Fruit fly (Drosophila melanogaster) whole organism, wandering third instar larva: ENCODE measurements around the gene CG3587.
A peak's percentile ranks its signal among the peaks of the same experiment; 100 is the strongest.

ENCODE experiments used
- Abd-B ChIP-seq: fragments of >200 bp; optimal IDR thresholded peaks from 2 replicates; lab custom pipeline; 2017; ENCODE audit warnings: missing biosample characterization, missing genetic modification characterization
- CrebA ChIP-seq: fragments of 200-800 bp; sonication (Bioruptor generic); optimal IDR thresholded peaks from 2 replicates; lab custom pipeline; 2016; ENCODE audit warnings: missing biosample characterization, mild to moderate bottlenecking, missing genetic modification characterization, borderline replicate concordance
- Dif ChIP-seq: fragments of 200-275, 200-300 bp; sonication (Bioruptor generic); optimal IDR thresholded peaks from 2 replicates; lab custom pipeline; 2018; ENCODE audit warnings: missing biosample characterization, missing genetic modification characterization; ENCODE audit not compliant: partially characterized antibody
- GATAd ChIP-seq: sonication (Bioruptor generic); optimal IDR thresholded peaks from 2 replicates; lab custom pipeline; 2016; ENCODE audit warnings: missing biosample characterization, missing genetic modification characterization
- HLH106 ChIP-seq: fragments of 200-800 bp; optimal IDR thresholded peaks from 3 replicates; lab custom pipeline; 2019; ENCODE audit warnings: missing biosample characterization, mild to moderate bottlenecking, missing genetic modification characterization, moderate library complexity
- Hnf4 ChIP-seq: fragments of 200-800 bp; sonication (Bioruptor generic); optimal IDR thresholded peaks from 2 replicates; lab custom pipeline; 2016; ENCODE audit warnings: missing biosample characterization, mild to moderate bottlenecking, missing genetic modification characterization
- Hr78 ChIP-seq: fragments of >200 bp; optimal IDR thresholded peaks from 2 replicates; lab custom pipeline; 2017; ENCODE audit warnings: missing biosample characterization, missing genetic modification characterization
- Hr83 ChIP-seq: fragments of 200-300 bp; sonication (Bioruptor generic); optimal IDR thresholded peaks from 2 replicates; lab custom pipeline; 2016; ENCODE audit warnings: missing biosample characterization, mild to moderate bottlenecking, missing genetic modification characterization, moderate library complexity; ENCODE audit not compliant: poor library complexity, severe bottlenecking
- Myc ChIP-seq: fragments of >200 bp; optimal IDR thresholded peaks from 2 replicates; lab custom pipeline; 2017
- N ChIP-seq: fragments of >200 bp; optimal IDR thresholded peaks from 2 replicates; lab custom pipeline; 2018; ENCODE audit warnings: missing biosample characterization, missing external identifiers, missing genetic modification characterization
- OdsH ChIP-seq: fragments of 200-800 bp; sonication (Bioruptor generic); optimal IDR thresholded peaks from 2 replicates; lab custom pipeline; 2016; ENCODE audit warnings: missing biosample characterization, mild to moderate bottlenecking, missing genetic modification characterization
- Rel ChIP-seq, 2 experiments: fragments of 200-800 bp; sonication (Bioruptor generic) in 1 of 2; optimal IDR thresholded peaks; 2 replicates in 1 of 2; 3 replicates in 1 of 2; lab custom pipeline; 2016 to 2019; ENCODE audit warnings: mild to moderate bottlenecking in 2 of 2, missing biosample characterization in 2 of 2, missing genetic modification characterization in 2 of 2, moderate library complexity in 1 of 2
- Sp1 ChIP-seq: fragments of 200-800 bp; sonication (Bioruptor generic); optimal IDR thresholded peaks from 3 replicates; lab custom pipeline; 2019; ENCODE audit warnings: missing biosample characterization, mild to moderate bottlenecking, missing genetic modification characterization, moderate library complexity
- Vsx2 ChIP-seq: fragments of 200-300, 225-300 bp; sonication (Bioruptor generic); optimal IDR thresholded peaks from 2 replicates; lab custom pipeline; 2018; ENCODE audit warnings: missing biosample characterization, missing genetic modification characterization; ENCODE audit not compliant: partially characterized antibody
- br ChIP-seq: fragments of 200-800 bp; sonication (Bioruptor generic); optimal IDR thresholded peaks from 2 replicates; lab custom pipeline; 2016; ENCODE audit warnings: missing biosample characterization, missing genetic modification characterization
- dl ChIP-seq, 2 experiments: fragments of 175-275, 200-275 bp in 1 of 2; fragments of 200-275 bp in 1 of 2; sonication (Bioruptor generic); optimal IDR thresholded peaks; lab custom pipeline; 2018; ENCODE audit warnings: mild to moderate bottlenecking in 2 of 2, missing biosample characterization in 2 of 2, missing genetic modification characterization in 2 of 2, moderate library complexity in 2 of 2; ENCODE audit not compliant: partially characterized antibody in 2 of 2, insufficient read depth in 1 of 2
- dmrt93B ChIP-seq: fragments of 200-800 bp; sonication (Bioruptor generic); optimal IDR thresholded peaks from 2 replicates; lab custom pipeline; 2018; ENCODE audit warnings: missing biosample characterization, mild to moderate bottlenecking, missing genetic modification characterization
- dsf ChIP-seq: sonication (Bioruptor generic); optimal IDR thresholded peaks from 2 replicates; lab custom pipeline; 2016; ENCODE audit warnings: missing biosample characterization, missing genetic modification characterization, borderline replicate concordance
- ey ChIP-seq: fragments of 200-800 bp; sonication (Bioruptor generic); optimal IDR thresholded peaks from 2 replicates; lab custom pipeline; 2016; ENCODE audit warnings: missing biosample characterization, missing genetic modification characterization
- foxo ChIP-seq, 2 experiments: fragments of 200-800 bp; sonication (Bioruptor generic); optimal IDR thresholded peaks; 2 replicates in 1 of 2; 3 replicates in 1 of 2; lab custom pipeline; 2016 to 2017; ENCODE audit warnings: missing biosample characterization in 2 of 2, missing genetic modification characterization in 2 of 2
- fru ChIP-seq: fragments of 200-800 bp; sonication (Bioruptor generic); optimal IDR thresholded peaks from 3 replicates; lab custom pipeline; 2016; ENCODE audit warnings: missing biosample characterization, mild to moderate bottlenecking, missing genetic modification characterization
- h ChIP-seq: fragments of 200-800 bp; sonication (Bioruptor generic); optimal IDR thresholded peaks from 3 replicates; lab custom pipeline; 2016; ENCODE audit warnings: missing biosample characterization, mild to moderate bottlenecking, missing genetic modification characterization
- jim ChIP-seq: fragments of 175-275, 200-325 bp; sonication (Bioruptor generic); optimal IDR thresholded peaks from 2 replicates; lab custom pipeline; 2016; ENCODE audit warnings: missing biosample characterization, mild to moderate bottlenecking, missing genetic modification characterization
- pan ChIP-seq: fragments of >200 bp; optimal IDR thresholded peaks from 2 replicates; lab custom pipeline; 2017
- psq ChIP-seq: fragments of 200-800 bp; sonication (Bioruptor generic); optimal IDR thresholded peaks from 3 replicates; lab custom pipeline; 2017; ENCODE audit warnings: missing biosample characterization, mild to moderate bottlenecking, missing genetic modification characterization, moderate library complexity
- rgr ChIP-seq: fragments of 200-800 bp; sonication (Bioruptor generic); optimal IDR thresholded peaks from 3 replicates; lab custom pipeline; 2016; ENCODE audit warnings: missing biosample characterization, mild to moderate bottlenecking, missing genetic modification characterization
- sage ChIP-seq: fragments of 200-800 bp; sonication (Bioruptor generic); optimal IDR thresholded peaks from 2 replicates; lab custom pipeline; 2016; ENCODE audit warnings: missing biosample characterization, mild to moderate bottlenecking, missing genetic modification characterization
- tai ChIP-seq: sonication (Bioruptor generic); optimal IDR thresholded peaks from 2 replicates; lab custom pipeline; 2016; ENCODE audit warnings: missing biosample characterization, missing genetic modification characterization
- usp ChIP-seq: fragments of >200 bp; optimal IDR thresholded peaks from 2 replicates; lab custom pipeline; 2017; ENCODE audit warnings: missing biosample characterization, missing genetic modification characterization
- woc ChIP-seq: sonication (Bioruptor generic); optimal IDR thresholded peaks from 2 replicates; lab custom pipeline; 2016; ENCODE audit warnings: missing biosample characterization, mild to moderate bottlenecking, missing genetic modification characterization

CG3587 gene

dm6 chrX:1903077-1903476 lies 37.0 kb upstream of the CG3587 start, which contains the start of gene CG32801:
Gene CG32801, minus strand, starts transcription at chrX:1903177.
- TF ChIP-seq Myc (lab: Kevin White, UChicago) (no peak), Dif (GFP tag; lab: Kevin White, UChicago) (no peak)

dm6 chrX:1903968-1904367 lies 36.1 kb upstream of the CG3587 start:
- TF ChIP-seq dl (GFP tag; optimal IDR thresholded peaks at IDR 0.05; lab: Kevin White, UChicago; ENCODE audit: insufficient read depth in 1 of 2, partially characterized antibody in 2 of 2) (no peak), Hr78 (no peak), Vsx2 (GFP tag; lab: Kevin White, UChicago) (no peak), tai (GFP tag; lab: Kevin White, UChicago) (no peak)

dm6 chrX:1907727-1908264 lies 32.3 kb upstream of the CG3587 start, which contains the start of gene mip130:
Gene mip130, plus strand, starts transcription at chrX:1908239.
- TF ChIP-seq foxo (GFP tag; optimal IDR thresholded peaks at IDR 0.05; lab: Kevin White, UChicago) = peak in 1 of 2 experiments; percentile 73
- TF ChIP-seq Dif (GFP tag; lab: Kevin White, UChicago) = no peak
- TF ChIP-seq Myc (lab: Kevin White, UChicago) = peak; percentile 51
- TF ChIP-seq h (GFP tag; lab: Kevin White, UChicago) = peak; percentile 73
- TF ChIP-seq HLH106 (tag; lab: Kevin White, UChicago) = peak; percentile 64
- TF ChIP-seq Abd-B = no peak
- peak; percentile 63 for TF ChIP-seq Sp1 (GFP tag; lab: Kevin White, UChicago)
- TF ChIP-seq Hnf4 (GFP tag; lab: Kevin White, UChicago) = no peak
- TF ChIP-seq pan (lab: Kevin White, UChicago) = no peak
- peak; percentile 45 for TF ChIP-seq rgr (GFP tag; lab: Kevin White, UChicago)
- TF ChIP-seq Vsx2 (GFP tag; lab: Kevin White, UChicago) = no peak
- no peak for TF ChIP-seq Rel (GFP tag; optimal IDR thresholded peaks at IDR 0.05; lab: Kevin White, UChicago)
- TF ChIP-seq Rel (tag; optimal IDR thresholded peaks at IDR 0.05; lab: Kevin White, UChicago) = peak; percentile 41
- peak; percentile 85 for TF ChIP-seq woc (GFP tag; lab: Kevin White, UChicago)
- no peak for TF ChIP-seq dsf
- TF ChIP-seq br = peak; percentile 43
- no peak for TF ChIP-seq CrebA (GFP tag; lab: Kevin White, UChicago)
- peak; percentile 38 for TF ChIP-seq OdsH
- no peak for TF ChIP-seq GATAd (GFP tag; lab: Kevin White, UChicago)
- peak; percentile 68 for TF ChIP-seq fru
- peak; percentile 56 for TF ChIP-seq psq (GFP tag; lab: Kevin White, UChicago)
- TF ChIP-seq Hr83 (GFP tag; lab: Kevin White, UChicago) = peak; percentile 1
- TF ChIP-seq jim (GFP tag; lab: Kevin White, UChicago) = no peak
- peak; percentile 24 for TF ChIP-seq ey (GFP tag; lab: Kevin White, UChicago)
- TF ChIP-seq Hr78 = no peak
- TF ChIP-seq usp = no peak
- TF ChIP-seq N (GFP tag; lab: Kevin White, UChicago) = no peak
- peak; percentile 30 for TF ChIP-seq dmrt93B (GFP tag; lab: Kevin White, UChicago)
- no peak for TF ChIP-seq tai (GFP tag; lab: Kevin White, UChicago)
- TF ChIP-seq, all 38 proteins: peak for 15

- TF ChIP-seq Sp1 (GFP tag; lab: Kevin White, UChicago) = peak; percentile 10
- no peak for TF ChIP-seq Hr78
- no peak for TF ChIP-seq foxo (GFP tag; optimal IDR thresholded peaks at IDR 0.05; lab: Kevin White, UChicago)
Observed at dm6 chrX:1908757-1909156, 31.4 kb upstream of the CG3587 start, which contains the start of the genes Edem1 and Rbcn-3B. Gene Edem1, minus strand, starts transcription at chrX:1908827. Gene Rbcn-3B, plus strand, starts transcription at chrX:1908920.

dm6 chrX:1909533-1909932 lies 30.6 kb upstream of the CG3587 start:
- TF ChIP-seq Rel (GFP tag; optimal IDR thresholded peaks at IDR 0.05; lab: Kevin White, UChicago) (no peak), Rel (tag; optimal IDR thresholded peaks at IDR 0.05; lab: Kevin White, UChicago) (peak; percentile 55), dmrt93B (GFP tag; lab: Kevin White, UChicago) (no peak), sage (no peak), Hr83 (GFP tag; lab: Kevin White, UChicago) (no peak)
